Worm (Caenorhabditis elegans) whole organism, young adult: ENCODE measurements around the gene F46C5.7.

Source experiments
- B0019.2 ChIP-seq: fragments of 200-800 bp; sonication (Bioruptor generic); conservative IDR thresholded peaks from 2 replicates; pipeline ENCODE4 v1.3.6; 2022; ENCODE audit warnings: missing genetic modification reagents, missing genetic modification characterization, missing compliant biosample characterization
- B0035.1 ChIP-seq: sonication (generic microtip); optimal IDR thresholded peaks from 2 replicates; lab custom pipeline; 2016; ENCODE audit warnings: missing genetic modification characterization, mild to moderate bottlenecking, missing compliant biosample characterization, missing genotype, missing genetic modification reagents
- B0261.1 ChIP-seq: sonication (generic microtip); optimal IDR thresholded peaks from 2 replicates; lab custom pipeline; 2016; ENCODE audit warnings: mild to moderate bottlenecking, missing genetic modification characterization, moderate library complexity, missing compliant biosample characterization
- B0336.3 ChIP-seq: fragments of 200-800 bp; sonication (Bioruptor generic); IDR thresholded peaks from 2 replicates; pipeline ENCODE4 v1.3.6; 2022; ENCODE audit warnings: missing genetic modification characterization, missing compliant biosample characterization
- F23B12.7 ChIP-seq: sonication (generic microtip); optimal IDR thresholded peaks from 2 replicates; lab custom pipeline; 2017; ENCODE audit warnings: missing genetic modification characterization, mild to moderate bottlenecking, missing compliant biosample characterization, antibody characterized with exemption, moderate library complexity; ENCODE audit not compliant: insufficient read depth
- F33H1.4 ChIP-seq: fragments of 200-800 bp; sonication (Bioruptor generic); IDR thresholded peaks from 2 replicates; pipeline ENCODE4 v1.3.6; 2022; ENCODE audit warnings: missing genetic modification reagents, missing genetic modification characterization, missing compliant biosample characterization
- F39B2.1 ChIP-seq: fragments of 200-800 bp; sonication (Bioruptor generic); IDR thresholded peaks from 2 replicates; pipeline ENCODE4 v1.3.6; 2022; ENCODE audit warnings: missing genetic modification reagents, missing genetic modification characterization, missing compliant biosample characterization
- F57A8.1 ChIP-seq: fragments of 200-800 bp; sonication (Bioruptor generic); optimal IDR thresholded peaks from 2 replicates; lab custom pipeline; 2018; ENCODE audit warnings: mild to moderate bottlenecking, missing genetic modification characterization, moderate library complexity, missing compliant biosample characterization
- ama-1 ChIP-seq, 3 experiments: fragments of 150-350 bp in 1 of 3; sonication (generic microtip) in 2 of 3; optimal IDR thresholded peaks; 2 replicates each; lab custom pipeline; 2014 to 2018; ENCODE audit warnings: missing biosample characterization in 2 of 3, missing genetic modification characterization in 2 of 3, missing genetic modification reagents in 2 of 3
- atf-7 ChIP-seq: sonication (generic microtip); optimal IDR thresholded peaks from 2 replicates; lab custom pipeline; 2017; ENCODE audit warnings: mild to moderate bottlenecking, missing genetic modification characterization, missing compliant biosample characterization
- attf-5 ChIP-seq: fragments of 200-800 bp; sonication (Bioruptor generic); optimal IDR thresholded peaks from 2 replicates; lab custom pipeline; 2018; ENCODE audit warnings: mild to moderate bottlenecking, missing genetic modification characterization, missing compliant biosample characterization
- bed-2 ChIP-seq: fragments of 200-800 bp; sonication (Bioruptor generic); IDR thresholded peaks from 2 replicates; pipeline ENCODE4 v1.3.6; 2022; ENCODE audit warnings: missing genetic modification reagents, missing genetic modification characterization, missing compliant biosample characterization
- ceh-27 ChIP-seq: fragments of 200-800 bp; sonication (Bioruptor generic); optimal IDR thresholded peaks from 2 replicates; lab custom pipeline; 2018; ENCODE audit warnings: mild to moderate bottlenecking, missing genetic modification characterization, moderate library complexity, missing compliant biosample characterization
- ceh-91 ChIP-seq: fragments of 200-800 bp; sonication (Bioruptor generic); IDR thresholded peaks from 2 replicates; pipeline ENCODE4 v1.3.6; 2022; ENCODE audit warnings: missing genetic modification reagents, missing genetic modification characterization, missing compliant biosample characterization
- die-1 ChIP-seq: sonication (generic microtip); optimal IDR thresholded peaks from 2 replicates; lab custom pipeline; 2016; ENCODE audit warnings: missing genotype, mild to moderate bottlenecking, missing genetic modification characterization, missing compliant biosample characterization
- dox-1 ChIP-seq: fragments of 200-800 bp; sonication (Bioruptor generic); IDR thresholded peaks from 2 replicates; pipeline ENCODE4 v1.3.6; 2022; ENCODE audit warnings: missing genetic modification reagents, missing genetic modification characterization, missing compliant biosample characterization
- gei-17 ChIP-seq: fragments of 200-800 bp; sonication (Bioruptor generic); optimal IDR thresholded peaks from 2 replicates; lab custom pipeline; 2018; ENCODE audit warnings: mild to moderate bottlenecking, missing genetic modification characterization, missing compliant biosample characterization
- him-1 ChIP-seq: sonication (generic microtip); optimal IDR thresholded peaks from 2 replicates; lab custom pipeline; 2016; ENCODE audit warnings: missing genotype, missing genetic modification reagents, missing genetic modification characterization, missing compliant biosample characterization
- hlh-26 ChIP-seq: fragments of 200-800 bp; sonication (Bioruptor generic); conservative IDR thresholded peaks from 2 replicates; pipeline ENCODE4 v1.3.6; 2022; ENCODE audit warnings: missing genetic modification reagents, missing genetic modification characterization, missing compliant biosample characterization
- let-526 ChIP-seq: fragments of 200-800 bp; sonication (Bioruptor generic); IDR thresholded peaks from 2 replicates; pipeline ENCODE4 v1.3.6; 2022; ENCODE audit warnings: missing genetic modification reagents, missing genetic modification characterization, missing compliant biosample characterization
- lin-54 ChIP-seq: fragments of 200-800 bp; sonication (Bioruptor generic); optimal IDR thresholded peaks from 2 replicates; lab custom pipeline; 2018; ENCODE audit warnings: mild to moderate bottlenecking, missing genetic modification characterization, missing compliant biosample characterization
- lir-1 ChIP-seq: fragments of 200-800 bp; sonication (Bioruptor generic); conservative IDR thresholded peaks from 2 replicates; pipeline ENCODE4 v1.3.6; 2022; ENCODE audit warnings: missing genetic modification reagents, missing genetic modification characterization, missing compliant biosample characterization
- lsl-1 ChIP-seq: fragments of 200-800 bp; sonication (Bioruptor generic); optimal IDR thresholded peaks from 2 replicates; lab custom pipeline; 2018; ENCODE audit warnings: mild to moderate bottlenecking, missing genetic modification characterization, moderate library complexity, missing compliant biosample characterization
- lsy-27 ChIP-seq: sonication (generic microtip); optimal IDR thresholded peaks from 2 replicates; lab custom pipeline; 2017; ENCODE audit warnings: missing genetic modification characterization, mild to moderate bottlenecking, missing compliant biosample characterization, antibody characterized with exemption, missing genotype, borderline replicate concordance; ENCODE audit not compliant: insufficient read depth
- madf-3 ChIP-seq: fragments of 200-800 bp; sonication (Bioruptor generic); IDR thresholded peaks from 2 replicates; pipeline ENCODE4 v1.3.6; 2022; ENCODE audit warnings: missing genetic modification reagents, missing genetic modification characterization, missing compliant biosample characterization
- madf-6 ChIP-seq: fragments of 200-800 bp; sonication (Bioruptor generic); IDR thresholded peaks from 2 replicates; pipeline ENCODE4 v1.3.6; 2022; ENCODE audit warnings: missing genetic modification reagents, missing genetic modification characterization, missing compliant biosample characterization
- madf-8 ChIP-seq: fragments of 200-800 bp; sonication (Bioruptor generic); conservative IDR thresholded peaks from 2 replicates; pipeline ENCODE4 v1.3.6; 2022; ENCODE audit warnings: missing genetic modification reagents, missing genetic modification characterization, missing compliant biosample characterization
- rec-8 ChIP-seq, 2 experiments: sonication (generic microtip); optimal IDR thresholded peaks; 2 replicates each; lab custom pipeline; 2016; ENCODE audit warnings: mild to moderate bottlenecking in 2 of 2, missing genetic modification characterization in 2 of 2, missing genetic modification reagents in 2 of 2, missing genotype in 2 of 2, missing biosample characterization in 1 of 2, missing compliant biosample characterization in 1 of 2, moderate library complexity in 1 of 2
- repo-1 ChIP-seq: sonication (generic microtip); optimal IDR thresholded peaks from 2 replicates; lab custom pipeline; 2017; ENCODE audit warnings: mild to moderate bottlenecking, missing genetic modification characterization, missing compliant biosample characterization
- snpc-1.1 ChIP-seq: sonication (generic microtip); optimal IDR thresholded peaks from 2 replicates; lab custom pipeline; 2017; ENCODE audit warnings: missing genetic modification characterization, mild to moderate bottlenecking, missing compliant biosample characterization, antibody characterized with exemption, moderate library complexity, missing genotype, missing genetic modification reagents; ENCODE audit not compliant: insufficient read depth
- snpc-1.3 ChIP-seq: sonication (generic microtip); optimal IDR thresholded peaks from 2 replicates; lab custom pipeline; 2017; ENCODE audit warnings: missing genetic modification characterization, mild to moderate bottlenecking, missing compliant biosample characterization, antibody characterized with exemption, moderate library complexity, missing genotype, missing genetic modification reagents; ENCODE audit not compliant: insufficient read depth
- unc-130 ChIP-seq: sonication (generic microtip); optimal IDR thresholded peaks from 2 replicates; lab custom pipeline; 2016; ENCODE audit warnings: missing genetic modification reagents, missing genetic modification characterization, missing compliant biosample characterization
- ztf-3 ChIP-seq: fragments of 200-800 bp; sonication (Bioruptor generic); optimal IDR thresholded peaks from 2 replicates; lab custom pipeline; 2018; ENCODE audit warnings: mild to moderate bottlenecking, missing genetic modification characterization, missing compliant biosample characterization
- ztf-6 ChIP-seq: fragments of 200-800 bp; sonication (Bioruptor generic); IDR thresholded peaks from 2 replicates; pipeline ENCODE4 v1.3.6; 2022; ENCODE audit warnings: missing genetic modification reagents, missing genetic modification characterization, missing compliant biosample characterization

The F46C5.7 gene

ce11 chrII:8883559-8883958, 44.4 kb downstream of the F46C5.7 start, which contains the start of gene rha-1:
rha-1 (minus strand) TSS chrII:8883659.
- TF ChIP-seq repo-1 (tag; lab: Kevin White, UChicago) (no peak), ama-1 (optimal IDR thresholded peaks at IDR 0.05; lab: Kevin White, UChicago) (no peak), ama-1 (GFP tag; optimal IDR thresholded peaks at IDR 0.05; lab: Kevin White, UChicago) (no peak), snpc-1.3 (tag; lab: Kevin White, UChicago) (no peak), lir-1 (no peak), bed-2 (GFP tag; lab: Robert Waterston, UW) (no peak), ceh-91 (GFP tag; lab: Robert Waterston, UW) (no peak), F39B2.1 (no peak), snpc-1.1 (no peak), gei-17 (GFP tag; lab: Kevin White, UChicago) (no peak), hlh-26 (GFP tag; lab: Robert Waterston, UW) (no peak), madf-8 (GFP tag; lab: Robert Waterston, UW) (no peak), attf-5 (GFP tag; lab: Kevin White, UChicago) (no peak), B0035.1 (tag; lab: Kevin White, UChicago) (no peak), lsy-27 (no peak)

DNA sequence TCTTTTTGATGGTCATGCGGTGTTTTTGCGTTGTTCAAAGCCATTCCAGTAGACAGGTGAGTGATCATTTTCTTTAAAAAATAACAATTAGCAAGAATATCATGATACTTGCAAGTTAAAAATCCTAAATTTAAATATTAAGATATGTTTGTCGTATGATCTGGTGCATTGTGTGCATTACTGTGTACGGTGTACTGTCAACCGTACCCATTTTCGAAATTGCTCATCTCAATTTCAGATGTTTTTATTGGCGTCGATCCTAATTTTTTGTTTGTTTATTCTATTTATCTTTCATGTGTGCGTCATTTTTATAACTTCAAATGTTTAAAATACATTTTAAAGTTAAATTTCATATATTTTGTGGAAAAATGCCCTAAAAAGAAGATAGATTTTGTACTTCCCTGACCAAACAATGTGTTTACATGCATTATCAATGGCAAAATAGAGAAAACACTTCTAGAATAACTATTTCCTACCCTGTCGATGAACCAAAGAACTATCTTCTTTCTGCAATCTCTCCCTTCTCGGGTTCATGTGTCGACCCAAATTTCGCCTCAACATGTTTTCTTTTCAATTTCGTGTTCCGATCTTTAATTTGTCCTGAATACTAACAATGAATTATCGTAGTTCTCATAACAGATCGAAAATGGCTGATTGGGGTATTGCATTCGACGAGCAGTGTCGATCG, 45.3 kb downstream of the F46C5.7 start, which contains the start of the genes T07D4.5 and ddx-19:
Gene T07D4.5 (minus strand): TSS at position 71 of the 688 bp plus-strand sequence.
Gene ddx-19 (plus strand): TSS at position 638 of the 688 bp plus-strand sequence.
- TF ChIP-seq atf-7 (tag; lab: Kevin White, UChicago), result no peak
- TF ChIP-seq let-526 (GFP tag; lab: Robert Waterston, UW), result no peak
- TF ChIP-seq unc-130 (GFP tag; lab: Kevin White, UChicago), result no peak
- TF ChIP-seq dox-1 (GFP tag; lab: Robert Waterston, UW), result no peak
- TF ChIP-seq F23B12.7 (tag; lab: Kevin White, UChicago), result peak; percentile 40
- no peak for TF ChIP-seq F57A8.1
- TF ChIP-seq B0336.3 (GFP tag; lab: Robert Waterston, UW), result no peak
- TF ChIP-seq snpc-1.3 (tag; lab: Kevin White, UChicago), result peak; percentile 45
- TF ChIP-seq F33H1.4 (GFP tag; lab: Robert Waterston, UW), result peak; percentile 17; the same call in 1 of the 2 replicates
- TF ChIP-seq bed-2 (GFP tag; lab: Robert Waterston, UW), result no peak
- no peak for TF ChIP-seq rec-8 (tag; optimal IDR thresholded peaks at IDR 0.05; lab: Kevin White, UChicago)
- TF ChIP-seq lin-54, result no peak
- TF ChIP-seq lsl-1 (GFP tag; lab: Kevin White, UChicago), result peak; percentile 78
- TF ChIP-seq ceh-27 (GFP tag; lab: Kevin White, UChicago), result no peak
- no peak for TF ChIP-seq die-1 (tag; lab: Kevin White, UChicago)
- no peak for TF ChIP-seq B0019.2 (GFP tag; lab: Robert Waterston, UW)
- TF ChIP-seq ztf-6, result no peak
- no peak for TF ChIP-seq him-1 (tag; lab: Kevin White, UChicago)
- peak; percentile 51; the same call in 1 of the 2 replicates for TF ChIP-seq madf-6

DNA sequence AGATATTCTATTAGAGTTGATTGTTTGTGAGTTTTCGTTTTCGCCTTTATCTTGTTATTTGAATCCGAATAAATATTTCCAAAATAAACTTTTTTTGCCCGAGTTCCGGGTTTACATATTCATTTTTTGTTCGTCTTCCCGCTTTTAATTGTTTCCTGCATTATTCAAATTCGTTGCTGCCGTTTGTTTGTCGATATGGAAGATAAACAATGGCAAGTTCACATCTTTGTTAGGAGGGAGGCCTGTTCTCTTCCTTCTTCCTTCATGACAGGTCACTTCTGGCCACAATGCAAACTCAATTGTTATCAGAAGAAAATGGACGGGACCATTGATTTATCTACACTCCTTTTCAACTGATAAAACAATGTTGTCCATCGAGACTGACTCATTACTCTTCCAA, 50.5 kb downstream of the F46C5.7 start:
- TF ChIP-seq B0261.1 (tag; lab: Kevin White, UChicago) (no peak), madf-6 (peak; percentile 18; the same call in 1 of the 2 replicates), ztf-3 (GFP tag; lab: Kevin White, UChicago) (no peak), madf-3 (GFP tag; lab: Robert Waterston, UW) (0 out of 2 replicates have a peak, but pooled peaks have one; percentile 50)
